Worm (Caenorhabditis elegans): ENCODE data around the gene daf-41.
A peak's percentile ranks its signal among the peaks of the same experiment; 100 is the strongest.

Gene daf-41

ce11 chrIII:5274715-5275355 is at the start of gene daf-41, which contains the start of gene toc-1:
daf-41 (minus strand) TSS chrIII:5274765.
toc-1 (plus strand) TSS chrIII:5275251.
- TF ChIP-seq elt-3 (tag; optimal IDR thresholded peaks at IDR 0.05) (no peak), skn-1 (tag; optimal IDR thresholded peaks at IDR 0.05) (peak; percentile 58), nhr-11 (tag; optimal IDR thresholded peaks at IDR 0.05) (no peak), ceh-28 (tag; optimal IDR thresholded peaks at IDR 0.05) (peak; percentile 24), nhr-237 (tag; optimal IDR thresholded peaks at IDR 0.05) (no peak), hmg-11 (tag; optimal IDR thresholded peaks at IDR 0.05) (peak; percentile 45), egl-27 (tag; optimal IDR thresholded peaks at IDR 0.05) (no peak), nhr-28 (tag; optimal IDR thresholded peaks at IDR 0.05) (no peak), lin-39 (tag; optimal IDR thresholded peaks at IDR 0.05) (peak; percentile 4), R02D3.7 (tag; optimal IDR thresholded peaks at IDR 0.05) (no peak), mdl-1 (tag; optimal IDR thresholded peaks at IDR 0.05) (no peak), fkh-2 (tag; optimal IDR thresholded peaks at IDR 0.05) (no peak), pqm-1 (tag; optimal IDR thresholded peaks at IDR 0.05) (no peak), nhr-23 (tag; optimal IDR thresholded peaks at IDR 0.05) (peak; percentile 14), ama-1 (optimal IDR thresholded peaks at IDR 0.05) (no peak), nhr-77 (tag; optimal IDR thresholded peaks at IDR 0.05) (no peak), nfya-1 (tag; optimal IDR thresholded peaks at IDR 0.05; ENCODE audit: insufficient read depth) (peak; percentile 71), ceh-82 (tag; optimal IDR thresholded peaks at IDR 0.05) (no peak), jun-1 (tag; optimal IDR thresholded peaks at IDR 0.05) (no peak), lin-15B (tag; optimal IDR thresholded peaks at IDR 0.05) (peak; percentile 63), snpc-4 (tag; optimal IDR thresholded peaks at IDR 0.05) (peak; percentile 25), unc-39 (tag; optimal IDR thresholded peaks at IDR 0.05) (no peak), daf-12 (tag; optimal IDR thresholded peaks at IDR 0.05) (no peak), nhr-25 (tag; optimal IDR thresholded peaks at IDR 0.05) (peak; percentile 47), zag-1 (tag; optimal IDR thresholded peaks at IDR 0.05) (no peak), elt-1 (tag; optimal IDR thresholded peaks at IDR 0.05) (no peak), ceh-9 (tag; optimal IDR thresholded peaks at IDR 0.05) (no peak), lsy-12 (tag; optimal IDR thresholded peaks at IDR 0.05) (no peak), fos-1 (tag; optimal IDR thresholded peaks at IDR 0.05) (no peak), tbx-2 (tag; optimal IDR thresholded peaks at IDR 0.05) (no peak), elt-2 (tag; optimal IDR thresholded peaks at IDR 0.05) (peak; percentile 20), ztf-4 (tag; optimal IDR thresholded peaks at IDR 0.05) (no peak), ZK546.5 (tag; optimal IDR thresholded peaks at IDR 0.05) (no peak), pha-4 (tag; optimal IDR thresholded peaks at IDR 0.05) (peak; percentile 55), fkh-10 (GFP tag; optimal IDR thresholded peaks at IDR 0.05) (no peak), mml-1 (tag; optimal IDR thresholded peaks at IDR 0.05) (no peak)

ce11 chrIII:5321661-5322060 is 47.1 kb upstream of the daf-41 start, which contains the start of gene F52C9.3:
F52C9.3 (plus strand) TSS chrIII:5321885.
- no peak for TF ChIP-seq nhr-67 (tag; optimal IDR thresholded peaks at IDR 0.05)
- no peak for TF ChIP-seq nhr-77 (tag; optimal IDR thresholded peaks at IDR 0.05)
- TF ChIP-seq nhr-11 (tag; optimal IDR thresholded peaks at IDR 0.05): no peak
- no peak for TF ChIP-seq nhr-12 (tag; optimal IDR thresholded peaks at IDR 0.05)
- TF ChIP-seq nhr-43 (tag; optimal IDR thresholded peaks at IDR 0.05; ENCODE audit: poor library complexity, severe bottlenecking): no peak
- TF ChIP-seq sea-2 (GFP tag; optimal IDR thresholded peaks at IDR 0.05): no peak
- TF ChIP-seq nhr-25 (tag; optimal IDR thresholded peaks at IDR 0.05): no peak
- TF ChIP-seq lsy-12 (tag; optimal IDR thresholded peaks at IDR 0.05): no peak
- no peak for TF ChIP-seq lin-15B (tag; optimal IDR thresholded peaks at IDR 0.05)
- no peak for TF ChIP-seq pha-4 (tag; optimal IDR thresholded peaks at IDR 0.05)
- no peak for TF ChIP-seq nhr-23 (tag; optimal IDR thresholded peaks at IDR 0.05)
- TF ChIP-seq R02D3.7 (tag; optimal IDR thresholded peaks at IDR 0.05): no peak
- no peak for TF ChIP-seq unc-39 (tag; optimal IDR thresholded peaks at IDR 0.05)

ce11 chrIII:5318610-5319009 is 44.0 kb upstream of the daf-41 start:
- TF ChIP-seq ztf-11 (tag; optimal IDR thresholded peaks at IDR 0.05) (no peak), snpc-4 (tag; optimal IDR thresholded peaks at IDR 0.05) (no peak), jun-1 (tag; optimal IDR thresholded peaks at IDR 0.05) (no peak), pha-4 (tag; optimal IDR thresholded peaks at IDR 0.05) (peak; percentile 5), pqm-1 (tag; optimal IDR thresholded peaks at IDR 0.05) (peak; percentile 61), elt-2 (tag; optimal IDR thresholded peaks at IDR 0.05) (peak; percentile 49), ceh-16 (tag; optimal IDR thresholded peaks at IDR 0.05) (no peak), zag-1 (tag; optimal IDR thresholded peaks at IDR 0.05) (no peak), elt-1 (tag; optimal IDR thresholded peaks at IDR 0.05) (no peak)

Data from whole organism, L3 larva.